Worm (Caenorhabditis elegans) whole organism, early embryonic: ENCODE data around the gene C25G6.3.

Experiments used
- B0310.2 ChIP-seq: sonication (generic microtip); optimal IDR thresholded peaks from 2 replicates; lab custom pipeline; 2016; ENCODE audit warnings: mild to moderate bottlenecking, missing genetic modification characterization, missing compliant biosample characterization
- F13C5.2 ChIP-seq: sonication (generic microtip); optimal IDR thresholded peaks from 2 replicates; lab custom pipeline; 2017; ENCODE audit warnings: mild to moderate bottlenecking, missing genetic modification characterization, inconsistent platforms, missing compliant biosample characterization
- aly-1 ChIP-seq: sonication (generic microtip); optimal IDR thresholded peaks from 2 replicates; lab custom pipeline; 2016; ENCODE audit warnings: missing genetic modification characterization, missing compliant biosample characterization
- ama-1 ChIP-seq: fragments of 150-350 bp; optimal IDR thresholded peaks from 2 replicates; lab custom pipeline; 2014
- ceh-13 ChIP-seq: fragments of 200-800 bp; sonication (Bioruptor generic); optimal IDR thresholded peaks from 2 replicates; lab custom pipeline; 2018; ENCODE audit warnings: mild to moderate bottlenecking, missing genetic modification characterization, missing compliant biosample characterization
- ceh-36 ChIP-seq: sonication (generic microtip); optimal IDR thresholded peaks from 2 replicates; lab custom pipeline; 2016; ENCODE audit warnings: missing genetic modification characterization, inconsistent platforms, missing compliant biosample characterization
- ets-7 ChIP-seq: sonication (generic microtip); optimal IDR thresholded peaks from 2 replicates; lab custom pipeline; 2016; ENCODE audit warnings: missing genotype, missing genetic modification characterization, missing compliant biosample characterization
- flt-1 ChIP-seq: fragments of 200-800 bp; sonication (Bioruptor generic); IDR thresholded peaks from 2 replicates; pipeline ENCODE4 v1.3.6; 2022; ENCODE audit warnings: missing genetic modification characterization, missing compliant biosample characterization
- hmbx-1 ChIP-seq: sonication (generic microtip); optimal IDR thresholded peaks from 2 replicates; lab custom pipeline; 2016; ENCODE audit warnings: mild to moderate bottlenecking, missing genetic modification characterization, missing compliant biosample characterization
- hmg-4 ChIP-seq: fragments of 200-800 bp; sonication (Bioruptor generic); optimal IDR thresholded peaks from 2 replicates; lab custom pipeline; 2018; ENCODE audit warnings: mild to moderate bottlenecking, missing genetic modification characterization, missing compliant biosample characterization
- hnd-1 ChIP-seq: sonication (generic microtip); optimal IDR thresholded peaks from 2 replicates; lab custom pipeline; 2016; ENCODE audit warnings: missing genetic modification characterization, missing compliant biosample characterization
- pes-1 ChIP-seq: fragments of 200-800 bp; sonication (Bioruptor generic); IDR thresholded peaks from 2 replicates; pipeline ENCODE4 v1.3.6; 2022; ENCODE audit warnings: missing genetic modification reagents, missing genetic modification characterization, missing compliant biosample characterization
- scrt-1 ChIP-seq: fragments of 200-800 bp; sonication (Bioruptor generic); IDR thresholded peaks from 2 replicates; pipeline ENCODE4 v1.3.6; 2022; ENCODE audit warnings: missing genetic modification characterization, missing compliant biosample characterization
- sea-1 ChIP-seq: fragments of 200-800 bp; sonication (Bioruptor generic); conservative IDR thresholded peaks from 2 replicates; pipeline ENCODE4 v1.3.6; 2022; ENCODE audit warnings: missing genetic modification characterization, missing compliant biosample characterization
- tbx-11 ChIP-seq: fragments of 200-800 bp; sonication (Bioruptor generic); IDR thresholded peaks from 2 replicates; pipeline ENCODE4 v1.3.6; 2022; ENCODE audit warnings: missing genetic modification characterization, missing compliant biosample characterization
- tbx-37 ChIP-seq: fragments of 200-800 bp; sonication (Bioruptor generic); conservative IDR thresholded peaks from 2 replicates; pipeline ENCODE4 v1.3.6; 2022; ENCODE audit warnings: missing genetic modification reagents, missing genetic modification characterization, missing compliant biosample characterization
- tra-4 ChIP-seq: sonication (generic microtip); optimal IDR thresholded peaks from 2 replicates; lab custom pipeline; 2017; ENCODE audit warnings: missing genetic modification characterization, missing compliant biosample characterization

The C25G6.3 gene

DNA sequence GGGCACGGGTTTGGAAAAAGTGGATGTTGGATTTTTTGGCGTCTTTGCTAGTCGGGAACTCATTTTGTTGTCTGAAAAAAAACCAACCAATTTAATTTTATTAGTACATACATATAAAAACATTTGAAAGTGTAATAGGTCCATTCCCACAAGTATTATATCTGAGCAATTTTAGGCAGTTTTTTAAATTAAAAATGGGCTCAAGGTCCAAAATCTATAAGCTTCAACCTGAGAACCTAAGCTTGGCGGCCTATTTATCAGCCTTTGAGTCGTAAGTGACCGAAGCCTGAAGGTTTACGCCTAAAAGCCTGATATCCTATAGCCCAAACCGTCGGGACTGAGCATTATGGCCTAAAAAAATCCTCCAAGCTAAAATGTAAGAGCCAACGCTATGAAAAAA lies 20.2 kb downstream of the C25G6.3 start:
- TF ChIP-seq ets-7 (tag; lab: Kevin White, UChicago), result no peak

DNA sequence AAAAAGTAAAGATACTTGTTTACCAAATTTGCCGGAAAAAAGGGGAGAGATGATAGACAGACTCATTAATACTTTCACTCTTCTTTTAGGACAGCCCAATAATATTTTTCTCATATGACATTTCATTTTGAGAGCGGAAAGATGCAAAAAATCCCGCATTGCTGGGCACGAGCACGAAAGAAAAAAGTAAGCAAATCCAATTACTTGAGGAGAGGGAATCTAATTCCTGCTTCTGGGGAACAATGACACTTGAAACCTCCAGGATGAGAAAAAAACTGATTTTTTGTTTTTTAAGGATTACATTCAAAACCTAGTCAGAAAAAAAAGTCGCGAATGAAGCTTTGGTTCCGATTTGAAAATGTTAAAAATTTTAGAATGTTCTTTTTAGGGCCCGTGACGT lies 21.9 kb downstream of the C25G6.3 start:
- TF ChIP-seq sea-1 (GFP tag; lab: Robert Waterston, UW), result no peak
- no peak for TF ChIP-seq ama-1 (lab: Kevin White, UChicago)
- no peak for TF ChIP-seq pes-1 (GFP tag; lab: Robert Waterston, UW)
- TF ChIP-seq flt-1 (GFP tag; lab: Robert Waterston, UW), result no peak
- no peak for TF ChIP-seq ceh-36 (tag; lab: Kevin White, UChicago)
- no peak for TF ChIP-seq F13C5.2 (tag; lab: Kevin White, UChicago)
- no peak for TF ChIP-seq tra-4 (tag; lab: Kevin White, UChicago)
- TF ChIP-seq scrt-1 (GFP tag; lab: Robert Waterston, UW), result no peak
- no peak for TF ChIP-seq tbx-37 (GFP tag; lab: Robert Waterston, UW)
- TF ChIP-seq ets-7 (tag; lab: Kevin White, UChicago), result no peak
- TF ChIP-seq hmg-4 (GFP tag; lab: Kevin White, UChicago), result no peak
- no peak for TF ChIP-seq hnd-1 (tag; lab: Kevin White, UChicago)
- TF ChIP-seq aly-1 (tag; lab: Kevin White, UChicago), result no peak
- TF ChIP-seq hmbx-1 (tag; lab: Kevin White, UChicago), result no peak
- TF ChIP-seq tbx-11 (GFP tag; lab: Robert Waterston, UW), result no peak
- TF ChIP-seq ceh-13 (GFP tag; lab: Kevin White, UChicago), result no peak
- TF ChIP-seq B0310.2 (tag; lab: Kevin White, UChicago), result no peak

DNA sequence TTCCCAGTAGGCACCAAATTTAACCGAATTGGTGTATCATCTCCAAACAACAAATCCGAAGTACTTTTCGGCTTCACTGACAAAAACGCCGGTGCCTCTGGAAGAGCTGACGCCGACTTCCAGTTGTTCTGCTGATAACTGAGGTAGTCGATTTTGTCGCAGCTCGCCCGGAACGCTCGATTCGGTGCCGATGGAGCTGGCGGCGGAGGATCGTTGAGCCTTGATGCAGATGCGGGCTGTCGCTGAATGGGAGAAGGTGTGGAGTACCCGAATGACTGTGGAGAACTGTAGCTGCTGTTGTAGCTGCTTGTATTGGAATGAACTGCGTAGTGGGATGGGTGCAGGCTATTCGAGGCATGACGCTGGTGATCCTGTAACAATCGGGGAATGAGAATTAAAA lies 25.6 kb downstream of the C25G6.3 start:
- no peak for TF ChIP-seq hnd-1 (tag; lab: Kevin White, UChicago)
- TF ChIP-seq F13C5.2 (tag; lab: Kevin White, UChicago), result no peak
- TF ChIP-seq pes-1 (GFP tag; lab: Robert Waterston, UW), result no peak
- TF ChIP-seq hmg-4 (GFP tag; lab: Kevin White, UChicago), result no peak
- no peak for TF ChIP-seq ceh-13 (GFP tag; lab: Kevin White, UChicago)
- TF ChIP-seq ceh-36 (tag; lab: Kevin White, UChicago), result no peak

DNA sequence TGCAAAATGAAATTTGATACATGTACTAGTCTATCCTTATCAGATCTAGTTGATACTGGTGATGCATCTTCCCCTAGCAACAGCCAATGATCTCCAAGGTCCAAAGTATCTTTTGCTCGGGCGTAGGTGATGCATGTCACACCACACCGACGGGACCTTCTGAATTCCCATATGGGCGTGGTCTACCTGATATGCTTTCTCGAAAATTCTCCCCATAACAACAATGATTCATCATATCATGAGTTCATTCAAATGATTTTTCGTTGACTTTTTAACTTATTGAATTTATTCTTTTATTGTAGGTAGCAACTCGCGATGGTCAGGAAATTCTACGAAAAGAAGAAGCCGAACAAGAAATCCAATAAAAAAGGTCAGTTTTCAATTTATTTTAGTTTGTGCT lies 29.6 kb downstream of the C25G6.3 start, which contains the start of gene C46H3.1:
Gene C46H3.1 (plus strand): TSS at position 301 of the 400 bp plus-strand sequence.
- TF ChIP-seq ets-7 (tag; lab: Kevin White, UChicago) (no peak), tbx-11 (GFP tag; lab: Robert Waterston, UW) (no peak), hmbx-1 (tag; lab: Kevin White, UChicago) (no peak), hnd-1 (tag; lab: Kevin White, UChicago) (no peak)

DNA sequence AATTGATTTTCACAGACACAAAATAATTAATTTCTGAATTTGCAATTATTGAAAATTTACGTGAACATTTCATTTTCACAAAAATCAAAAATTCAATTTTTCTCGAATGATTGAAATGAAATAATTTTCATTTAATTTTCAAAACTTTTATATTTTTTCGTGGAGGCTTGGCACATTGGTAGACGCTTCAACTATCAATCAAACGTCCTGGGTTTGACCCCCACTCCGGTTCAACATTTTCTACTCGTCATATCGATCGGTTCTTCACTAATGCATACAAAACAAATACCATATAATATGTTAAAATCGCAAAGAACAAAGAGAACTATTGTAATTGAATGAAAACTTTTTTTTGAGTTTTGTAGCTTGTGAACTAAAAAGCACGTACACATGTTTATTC lies 30.8 kb downstream of the C25G6.3 start:
- no peak for TF ChIP-seq hmg-4 (GFP tag; lab: Kevin White, UChicago)
- TF ChIP-seq scrt-1 (GFP tag; lab: Robert Waterston, UW), result no peak
- TF ChIP-seq tbx-37 (GFP tag; lab: Robert Waterston, UW), result no peak
- no peak for TF ChIP-seq pes-1 (GFP tag; lab: Robert Waterston, UW)
- TF ChIP-seq B0310.2 (tag; lab: Kevin White, UChicago), result no peak
- TF ChIP-seq tra-4 (tag; lab: Kevin White, UChicago), result no peak
- TF ChIP-seq aly-1 (tag; lab: Kevin White, UChicago), result no peak
- TF ChIP-seq hnd-1 (tag; lab: Kevin White, UChicago), result no peak

DNA sequence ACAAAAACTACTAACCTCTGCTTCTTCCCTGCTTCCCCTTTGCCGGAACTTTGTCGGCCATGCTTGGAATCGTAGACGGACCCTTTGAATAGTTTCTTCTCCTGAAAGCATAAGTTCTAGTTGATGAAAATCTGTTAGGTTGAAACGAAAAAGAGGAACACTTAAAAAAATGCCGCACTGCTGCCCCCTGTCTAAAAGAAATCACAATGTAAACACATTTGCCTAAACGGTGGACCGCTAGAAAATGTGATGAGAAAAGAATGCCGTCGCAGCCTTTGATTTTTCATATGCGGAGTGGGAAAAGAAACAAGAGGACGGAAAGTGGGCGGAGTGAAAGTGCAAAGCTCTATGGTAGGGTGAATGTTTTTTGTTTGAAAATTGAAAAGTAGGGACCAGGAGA lies 32.7 kb downstream of the C25G6.3 start, which contains the start of gene T13G4.7:
Gene T13G4.7 (minus strand): TSS at position 101 of the 400 bp plus-strand sequence.
- TF ChIP-seq hnd-1 (tag; lab: Kevin White, UChicago) (no peak), B0310.2 (tag; lab: Kevin White, UChicago) (no peak), ceh-13 (GFP tag; lab: Kevin White, UChicago) (no peak), ets-7 (tag; lab: Kevin White, UChicago) (no peak), pes-1 (GFP tag; lab: Robert Waterston, UW) (no peak), aly-1 (tag; lab: Kevin White, UChicago) (no peak), hmbx-1 (tag; lab: Kevin White, UChicago) (no peak), tra-4 (tag; lab: Kevin White, UChicago) (no peak), F13C5.2 (tag; lab: Kevin White, UChicago) (no peak), hmg-4 (GFP tag; lab: Kevin White, UChicago) (no peak), tbx-11 (GFP tag; lab: Robert Waterston, UW) (no peak), tbx-37 (GFP tag; lab: Robert Waterston, UW) (no peak), scrt-1 (GFP tag; lab: Robert Waterston, UW) (no peak)

DNA sequence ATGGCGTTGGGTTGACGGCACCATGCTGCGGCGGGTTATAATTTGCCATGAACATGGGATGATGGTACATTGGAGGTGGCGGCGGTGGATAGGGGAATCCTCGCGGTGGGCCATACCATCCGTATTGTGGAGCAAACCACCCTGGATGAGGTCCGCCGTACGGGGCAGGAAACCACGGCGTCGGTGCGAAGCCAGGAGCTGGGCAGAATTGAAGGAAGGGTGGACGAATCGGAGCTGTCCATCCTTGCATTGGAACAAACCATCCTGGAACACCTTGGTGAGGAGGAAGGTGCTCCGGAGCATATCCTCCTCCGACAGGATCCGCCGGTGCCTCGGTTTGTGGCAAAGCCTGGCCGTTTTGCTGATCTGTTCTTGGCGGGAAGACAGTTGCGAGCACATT lies 36.1 kb downstream of the C25G6.3 start:
- no peak for TF ChIP-seq ceh-13 (GFP tag; lab: Kevin White, UChicago)
- TF ChIP-seq tbx-37 (GFP tag; lab: Robert Waterston, UW), result no peak
- TF ChIP-seq F13C5.2 (tag; lab: Kevin White, UChicago), result no peak
- TF ChIP-seq pes-1 (GFP tag; lab: Robert Waterston, UW), result no peak
- TF ChIP-seq tra-4 (tag; lab: Kevin White, UChicago), result no peak
- TF ChIP-seq sea-1 (GFP tag; lab: Robert Waterston, UW), result no peak
- no peak for TF ChIP-seq hnd-1 (tag; lab: Kevin White, UChicago)
- no peak for TF ChIP-seq hmg-4 (GFP tag; lab: Kevin White, UChicago)
- no peak for TF ChIP-seq B0310.2 (tag; lab: Kevin White, UChicago)
- no peak for TF ChIP-seq aly-1 (tag; lab: Kevin White, UChicago)
- TF ChIP-seq ceh-36 (tag; lab: Kevin White, UChicago), result no peak
- TF ChIP-seq hmbx-1 (tag; lab: Kevin White, UChicago), result no peak
- no peak for TF ChIP-seq ets-7 (tag; lab: Kevin White, UChicago)
- TF ChIP-seq scrt-1 (GFP tag; lab: Robert Waterston, UW), result no peak
- no peak for TF ChIP-seq ama-1 (lab: Kevin White, UChicago)
- no peak for TF ChIP-seq tbx-11 (GFP tag; lab: Robert Waterston, UW)
- TF ChIP-seq flt-1 (GFP tag; lab: Robert Waterston, UW), result no peak
